Fruit fly (Drosophila melanogaster): Measurements from ENCODE around the gene Hsc70-2.

Hsc70-2 gene

dm6 chr3R:13075728-13076127 lies 31.2 kb downstream of the Hsc70-2 start (continued):
- no peak for TF ChIP-seq Tbp (GFP tag; optimal IDR thresholded peaks at IDR 0.05)
- TF ChIP-seq CG11696 (GFP tag; IDR thresholded peaks at IDR 0.05) = no peak
- no peak for TF ChIP-seq CG9876 (GFP tag; optimal IDR thresholded peaks at IDR 0.05)
- TF ChIP-seq Elba2 (GFP tag; optimal IDR thresholded peaks at IDR 0.05) = no peak
- no peak for TF ChIP-seq btn (GFP tag; optimal IDR thresholded peaks at IDR 0.05)
- no peak for TF ChIP-seq CG2120 (GFP tag; optimal IDR thresholded peaks at IDR 0.05)
- no peak for TF ChIP-seq ci (GFP tag; IDR thresholded peaks at IDR 0.05)
- no peak for TF ChIP-seq onecut (GFP tag; IDR thresholded peaks at IDR 0.05)
- TF ChIP-seq CG10543 (GFP tag; optimal IDR thresholded peaks at IDR 0.05) = no peak
- TF ChIP-seq ato (GFP tag; IDR thresholded peaks at IDR 0.05; ENCODE audit: partially characterized antibody) = no peak
- peak; percentile 25 for TF ChIP-seq cg (GFP tag; optimal IDR thresholded peaks at IDR 0.05)
- TF ChIP-seq CG2889 (GFP tag; IDR thresholded peaks at IDR 0.05) = no peak
- peak; percentile 62 for TF ChIP-seq Nf-YC (tag; optimal IDR thresholded peaks at IDR 0.05)
- no peak for TF ChIP-seq CG12104 (GFP tag; optimal IDR thresholded peaks at IDR 0.05)
- no peak for TF ChIP-seq CG13296 (GFP tag; optimal IDR thresholded peaks at IDR 0.05)
- no peak for TF ChIP-seq CG6683 (GFP tag; optimal IDR thresholded peaks at IDR 0.05)
- no peak for TF ChIP-seq Atf3 (GFP tag; optimal IDR thresholded peaks at IDR 0.05)
- no peak for TF ChIP-seq CG1024 (GFP tag; IDR thresholded peaks at IDR 0.05)
- no peak for TF ChIP-seq ind (GFP tag; optimal IDR thresholded peaks at IDR 0.05)
- TF ChIP-seq CG10431 (GFP tag; optimal IDR thresholded peaks at IDR 0.05) = no peak
- TF ChIP-seq E2f2 (GFP tag; IDR thresholded peaks at IDR 0.05) = no peak
- TF ChIP-seq Dref (GFP tag; IDR thresholded peaks at IDR 0.05) = 0 out of 2 replicates have a peak, but pooled peaks have one; percentile 17
- no peak for TF ChIP-seq Hsf (GFP tag; optimal IDR thresholded peaks at IDR 0.05)
- no peak for TF ChIP-seq D (optimal IDR thresholded peaks at IDR 0.05)
- TF ChIP-seq D (GFP tag; optimal IDR thresholded peaks at IDR 0.05) = no peak
- no peak for TF ChIP-seq CG4404 (GFP tag; IDR thresholded peaks at IDR 0.05)
- TF ChIP-seq CG12071 (GFP tag; optimal IDR thresholded peaks at IDR 0.05) = no peak
- peak; percentile 25 for TF ChIP-seq gcm (GFP tag; optimal IDR thresholded peaks at IDR 0.05)
- TF ChIP-seq trh (GFP tag; optimal IDR thresholded peaks at IDR 0.05) = no peak
- TF ChIP-seq seq (GFP tag; IDR thresholded peaks at IDR 0.05) = peak; percentile 72; the same call in 1 of the 2 replicates
- no peak for TF ChIP-seq kah (GFP tag; optimal IDR thresholded peaks at IDR 0.05)
- TF ChIP-seq vnd (GFP tag; IDR thresholded peaks at IDR 0.05; ENCODE audit: partially characterized antibody) = no peak
- no peak for TF ChIP-seq Eip74EF (GFP tag; optimal IDR thresholded peaks at IDR 0.05)
- no peak for TF ChIP-seq CG3407 (GFP tag; optimal IDR thresholded peaks at IDR 0.05)
- TF ChIP-seq Nf-YB (GFP tag; optimal IDR thresholded peaks at IDR 0.05) = peak; percentile 52
- TF ChIP-seq sqz (GFP tag; optimal IDR thresholded peaks at IDR 0.05) = peak; percentile 76

dm6 chr3R:13077262-13077661 lies 32.7 kb downstream of the Hsc70-2 start:
- TF ChIP-seq CTCF (GFP tag; optimal IDR thresholded peaks at IDR 0.05) (peak; percentile 89), CG6791 (GFP tag; IDR thresholded peaks at IDR 0.05; ENCODE audit: partially characterized antibody) (no peak), CG10979 (tag; optimal IDR thresholded peaks at IDR 0.05) (peak; percentile 95), Ets65A (GFP tag) (peak; percentile 73)

dm6 chr3R:13078263-13078662 lies 33.7 kb downstream of the Hsc70-2 start:
- TF ChIP-seq CG12391 (tag; optimal IDR thresholded peaks at IDR 0.05) (peak; percentile 12), CG11504 (tag; optimal IDR thresholded peaks at IDR 0.05) (peak; percentile 46), Pdp1 (GFP tag; optimal IDR thresholded peaks at IDR 0.05) (peak in 1 of 2 experiments; percentile 62), CG2875 (GFP tag; optimal IDR thresholded peaks at IDR 0.05) (no peak), CG1603 (tag; optimal IDR thresholded peaks at IDR 0.05) (peak; percentile 56), Ptx1 (GFP tag; IDR thresholded peaks at IDR 0.05) (peak; percentile 28; the same call in 1 of the 2 replicates), CG18476 (GFP tag; optimal IDR thresholded peaks at IDR 0.05) (no peak), CG13624 (GFP tag; optimal IDR thresholded peaks at IDR 0.05) (peak; percentile 26), CG9727 (GFP tag; optimal IDR thresholded peaks at IDR 0.05) (no peak), tup (GFP tag; optimal IDR thresholded peaks at IDR 0.05) (no peak), chn (GFP tag; optimal IDR thresholded peaks at IDR 0.05) (peak; percentile 14), CG8089 (GFP tag; optimal IDR thresholded peaks at IDR 0.05) (peak; percentile 20), CG6175 (GFP tag; IDR thresholded peaks at IDR 0.05) (no peak)

Data from whole organism, embryonic.